Fruit fly (Drosophila melanogaster) whole organism, adult: ENCODE results near the gene Adgf-D.

Source experiments
- CG11617 ChIP-seq: fragments of 200-800 bp; sonication (Bioruptor generic); optimal IDR thresholded peaks from 2 replicates; lab custom pipeline; 2017; ENCODE audit warnings: mild to moderate bottlenecking, missing biosample characterization, missing genetic modification reagents, missing genetic modification characterization
- CG12768 ChIP-seq: fragments of 200-800 bp; sonication (Bioruptor generic); optimal IDR thresholded peaks from 2 replicates; lab custom pipeline; 2017; ENCODE audit warnings: missing biosample characterization, missing genetic modification characterization, mild to moderate bottlenecking, moderate library complexity, missing genetic modification reagents
- CG14711 ChIP-seq: fragments of 200-800 bp; sonication (Bioruptor generic); optimal IDR thresholded peaks from 2 replicates; lab custom pipeline; 2018; ENCODE audit warnings: missing biosample characterization, mild to moderate bottlenecking, missing genetic modification characterization, moderate library complexity
- CG1620 ChIP-seq: fragments of 200-800 bp; sonication (Bioruptor generic); optimal IDR thresholded peaks from 2 replicates; lab custom pipeline; 2016; ENCODE audit warnings: missing biosample characterization, missing genetic modification characterization
- CG33017 ChIP-seq: fragments of 200-800 bp; sonication (Bioruptor generic); optimal IDR thresholded peaks from 2 replicates; lab custom pipeline; 2018; ENCODE audit warnings: missing biosample characterization, mild to moderate bottlenecking, missing genetic modification characterization, moderate library complexity
- CG5204 ChIP-seq: fragments of 200-800 bp; sonication (Bioruptor generic); optimal IDR thresholded peaks from 2 replicates; lab custom pipeline; 2016; ENCODE audit warnings: missing biosample characterization, missing genetic modification characterization
- CG7045 ChIP-seq: fragments of 200-800 bp; sonication (Bioruptor generic); optimal IDR thresholded peaks from 2 replicates; lab custom pipeline; 2017; ENCODE audit warnings: missing biosample characterization, mild to moderate bottlenecking, missing genetic modification characterization
- CG7101 ChIP-seq: fragments of 200-800 bp; sonication (Bioruptor generic); optimal IDR thresholded peaks from 2 replicates; lab custom pipeline; 2018; ENCODE audit warnings: missing biosample characterization, mild to moderate bottlenecking, missing genetic modification characterization, moderate library complexity
- Clk ChIP-seq: fragments of 200-800 bp; sonication (Bioruptor generic); optimal IDR thresholded peaks from 2 replicates; lab custom pipeline; 2017; ENCODE audit warnings: missing biosample characterization, missing genetic modification characterization
- Crg-1 ChIP-seq: fragments of 200-800 bp; sonication (Bioruptor generic); optimal IDR thresholded peaks from 2 replicates; lab custom pipeline; 2016; ENCODE audit warnings: missing biosample characterization, missing genetic modification characterization
- Hr96 ChIP-seq: fragments of 200-800 bp; sonication (Bioruptor generic); optimal IDR thresholded peaks from 2 replicates; lab custom pipeline; 2016; ENCODE audit warnings: missing biosample characterization, missing genetic modification characterization
- Mnt ChIP-seq: fragments of 200-800 bp; sonication (Bioruptor generic); optimal IDR thresholded peaks from 2 replicates; lab custom pipeline; 2016; ENCODE audit warnings: missing biosample characterization, mild to moderate bottlenecking, missing genetic modification characterization
- bab1 ChIP-seq: fragments of 200-800 bp; sonication (Bioruptor generic); optimal IDR thresholded peaks from 3 replicates; lab custom pipeline; 2019; ENCODE audit warnings: missing biosample characterization, mild to moderate bottlenecking, missing genetic modification characterization, moderate library complexity
- cic ChIP-seq: fragments of 200-800 bp; sonication (Bioruptor generic); optimal IDR thresholded peaks from 2 replicates; lab custom pipeline; 2017; ENCODE audit warnings: missing biosample characterization, mild to moderate bottlenecking, missing genetic modification characterization, moderate library complexity
- cnc ChIP-seq, 2 experiments: fragments of >200 bp; optimal IDR thresholded peaks; 2 replicates each; lab custom pipeline; 2017
- kay ChIP-seq: fragments of 200-800 bp; sonication (Bioruptor generic); peaks from one replicate; lab custom pipeline; 2016; ENCODE audit warnings: missing biosample characterization, missing genetic modification characterization, borderline replicate concordance
- ovo ChIP-seq: fragments of 200-800 bp; sonication (Bioruptor generic); optimal IDR thresholded peaks from 2 replicates; lab custom pipeline; 2016; ENCODE audit warnings: missing biosample characterization, missing genetic modification characterization
- pad ChIP-seq: fragments of 200-800 bp; sonication (Bioruptor generic); optimal IDR thresholded peaks from 3 replicates; lab custom pipeline; 2017; ENCODE audit warnings: missing biosample characterization, missing genetic modification characterization, mild to moderate bottlenecking, moderate library complexity, missing genetic modification reagents
- tj ChIP-seq: fragments of 200-800 bp; sonication (Bioruptor generic); optimal IDR thresholded peaks from 3 replicates; lab custom pipeline; 2017; ENCODE audit warnings: missing biosample characterization, mild to moderate bottlenecking, missing genetic modification characterization, moderate library complexity
- toe ChIP-seq: fragments of 200-800 bp; sonication (Bioruptor generic); optimal IDR thresholded peaks from 2 replicates; lab custom pipeline; 2016; ENCODE audit warnings: missing biosample characterization, missing genetic modification characterization

The Adgf-D gene

dm6 chr3R:13715012-13715673 is 9.9 kb upstream of the Adgf-D start, which contains the start of gene kmr:
Gene kmr (plus strand): TSS chr3R:13715207.
- peak; percentile 62 for TF ChIP-seq CG7101
- no peak for TF ChIP-seq CG5204 (GFP tag; lab: Kevin White, UChicago)
- peak; percentile 62 for TF ChIP-seq cic (GFP tag; lab: Kevin White, UChicago)
- TF ChIP-seq kay (GFP tag; lab: Kevin White, UChicago) = peak; percentile 58
- peak; percentile 22 for TF ChIP-seq pad (GFP tag; lab: Kevin White, UChicago)
- TF ChIP-seq Mnt = peak; percentile 82
- TF ChIP-seq Clk (GFP tag; lab: Kevin White, UChicago) = no peak
- peak; percentile 37 for TF ChIP-seq CG11617 (GFP tag; lab: Kevin White, UChicago)
- TF ChIP-seq CG14711 (tag; lab: Kevin White, UChicago) = peak; percentile 41
- TF ChIP-seq CG7045 (GFP tag; lab: Kevin White, UChicago) = peak; percentile 60
- TF ChIP-seq CG33017 (tag; lab: Kevin White, UChicago) = peak; percentile 59
- TF ChIP-seq cnc (optimal IDR thresholded peaks at IDR 0.05; lab: Kevin White, UChicago) = no peak
- peak; percentile 82 for TF ChIP-seq CG12768 (GFP tag; lab: Kevin White, UChicago)
- TF ChIP-seq toe (GFP tag; lab: Kevin White, UChicago) = peak; percentile 47
- TF ChIP-seq bab1 (GFP tag; lab: Kevin White, UChicago) = peak; percentile 50
- TF ChIP-seq Hr96 = peak; percentile 60
- no peak for TF ChIP-seq ovo (GFP tag; lab: Kevin White, UChicago)
- peak; percentile 72 for TF ChIP-seq tj (GFP tag; lab: Kevin White, UChicago)
- no peak for TF ChIP-seq CG1620
- TF ChIP-seq Crg-1 (GFP tag; lab: Kevin White, UChicago) = no peak

dm6 chr3R:13713984-13714532 is 8.9 kb upstream of the Adgf-D start:
- TF ChIP-seq CG12768 (GFP tag; lab: Kevin White, UChicago) (peak; percentile 72), Hr96 (peak; percentile 15), Crg-1 (GFP tag; lab: Kevin White, UChicago) (peak; percentile 40), CG11617 (GFP tag; lab: Kevin White, UChicago) (no peak), pad (GFP tag; lab: Kevin White, UChicago) (peak; percentile 43), tj (GFP tag; lab: Kevin White, UChicago) (peak; percentile 6), CG7101 (peak; percentile 54), ovo (GFP tag; lab: Kevin White, UChicago) (no peak), kay (GFP tag; lab: Kevin White, UChicago) (no peak), CG5204 (GFP tag; lab: Kevin White, UChicago) (peak; percentile 41), cic (GFP tag; lab: Kevin White, UChicago) (no peak), CG1620 (peak; percentile 11), CG7045 (GFP tag; lab: Kevin White, UChicago) (peak; percentile 76), Mnt (peak; percentile 26), CG33017 (tag; lab: Kevin White, UChicago) (peak; percentile 60), Clk (GFP tag; lab: Kevin White, UChicago) (peak; percentile 51), bab1 (GFP tag; lab: Kevin White, UChicago) (no peak), CG14711 (tag; lab: Kevin White, UChicago) (peak; percentile 30)

dm6 chr3R:13713541-13713940 is 8.3 kb upstream of the Adgf-D start:
- TF ChIP-seq CG14711 (tag; lab: Kevin White, UChicago) (peak; percentile 58), Mnt (no peak), bab1 (GFP tag; lab: Kevin White, UChicago) (no peak), cnc (optimal IDR thresholded peaks at IDR 0.05; lab: Kevin White, UChicago) (no peak), tj (GFP tag; lab: Kevin White, UChicago) (peak; percentile 3), CG7101 (peak; percentile 44), cic (GFP tag; lab: Kevin White, UChicago) (peak; percentile 22), CG12768 (GFP tag; lab: Kevin White, UChicago) (peak; percentile 63), Clk (GFP tag; lab: Kevin White, UChicago) (no peak), ovo (GFP tag; lab: Kevin White, UChicago) (peak; percentile 32), CG5204 (GFP tag; lab: Kevin White, UChicago) (no peak), Crg-1 (GFP tag; lab: Kevin White, UChicago) (no peak), CG33017 (tag; lab: Kevin White, UChicago) (peak; percentile 58), kay (GFP tag; lab: Kevin White, UChicago) (no peak), toe (GFP tag; lab: Kevin White, UChicago) (no peak), pad (GFP tag; lab: Kevin White, UChicago) (no peak), CG1620 (no peak), Hr96 (no peak), CG11617 (GFP tag; lab: Kevin White, UChicago) (peak; percentile 64), CG7045 (GFP tag; lab: Kevin White, UChicago) (peak; percentile 57)

dm6 chr3R:13711735-13712134 is 6.5 kb upstream of the Adgf-D start, which contains the start of the genes primo-1 and primo-2:
Gene primo-1 (minus strand): TSS chr3R:13711835.
Gene primo-2 (minus strand): TSS chr3R:13711835.
- no peak for TF ChIP-seq cnc (optimal IDR thresholded peaks at IDR 0.05; lab: Kevin White, UChicago)
- TF ChIP-seq Clk (GFP tag; lab: Kevin White, UChicago) = no peak
- TF ChIP-seq CG33017 (tag; lab: Kevin White, UChicago) = no peak
- no peak for TF ChIP-seq Crg-1 (GFP tag; lab: Kevin White, UChicago)
- no peak for TF ChIP-seq CG14711 (tag; lab: Kevin White, UChicago)
- no peak for TF ChIP-seq CG1620
- no peak for TF ChIP-seq CG7045 (GFP tag; lab: Kevin White, UChicago)
- no peak for TF ChIP-seq Mnt
- TF ChIP-seq cic (GFP tag; lab: Kevin White, UChicago) = no peak
- no peak for TF ChIP-seq tj (GFP tag; lab: Kevin White, UChicago)
- TF ChIP-seq bab1 (GFP tag; lab: Kevin White, UChicago) = no peak
- TF ChIP-seq pad (GFP tag; lab: Kevin White, UChicago) = no peak
- no peak for TF ChIP-seq toe (GFP tag; lab: Kevin White, UChicago)
- no peak for TF ChIP-seq CG7101
